Fruit fly (Drosophila melanogaster): ENCODE results near the gene Spn77Bc.
A peak's percentile ranks its signal among the peaks of the same experiment; 100 is the strongest.

Spn77Bc gene

dm6 chr3L:20347762-20348580 lies 5.5 kb downstream of the Spn77Bc start, which contains the start of the genes Rbbp5 and eRF1 (continued):
- TF ChIP-seq ewg (GFP tag; optimal IDR thresholded peaks at IDR 0.05), result peak; percentile 48
- TF ChIP-seq CG12659 (GFP tag; optimal IDR thresholded peaks at IDR 0.05), result peak; percentile 91
- no peak for TF ChIP-seq Drgx (GFP tag; IDR thresholded peaks at IDR 0.05)
- TF ChIP-seq pb (GFP tag; optimal IDR thresholded peaks at IDR 0.05), result no peak
- no peak for TF ChIP-seq dimm (GFP tag; IDR thresholded peaks at IDR 0.05)
- peak; percentile 66; the same call in 2 of the 3 replicates for TF ChIP-seq Optix (GFP tag; IDR thresholded peaks at IDR 0.05)
- TF ChIP-seq ci (GFP tag; IDR thresholded peaks at IDR 0.05), result no peak
- peak; percentile 85 for TF ChIP-seq zfh1 (GFP tag; IDR thresholded peaks at IDR 0.05)
- no peak for TF ChIP-seq Hr78 (GFP tag; optimal IDR thresholded peaks at IDR 0.05)
- TF ChIP-seq pita (GFP tag; optimal IDR thresholded peaks at IDR 0.05), result no peak
- no peak for TF ChIP-seq CG15073 (GFP tag; optimal IDR thresholded peaks at IDR 0.05)
- TF ChIP-seq crol (GFP tag; IDR thresholded peaks at IDR 0.05), result no peak
- peak; percentile 58 for TF ChIP-seq Fer2 (tag; optimal IDR thresholded peaks at IDR 0.05)
- TF ChIP-seq slou (GFP tag; optimal IDR thresholded peaks at IDR 0.05), result peak; percentile 74
- TF ChIP-seq CG14014 (GFP tag; IDR thresholded peaks at IDR 0.05), result peak; percentile 81
- TF ChIP-seq CG33213 (GFP tag; optimal IDR thresholded peaks at IDR 0.05), result peak; percentile 51
- no peak for TF ChIP-seq sqz (GFP tag; optimal IDR thresholded peaks at IDR 0.05)
- no peak for TF ChIP-seq abd-A (tag; optimal IDR thresholded peaks at IDR 0.05)
- no peak for TF ChIP-seq CG12071 (GFP tag; optimal IDR thresholded peaks at IDR 0.05)
- TF ChIP-seq Hr51 (GFP tag; optimal IDR thresholded peaks at IDR 0.05), result peak; percentile 39 to 68
- TF ChIP-seq CG13894 (tag; optimal IDR thresholded peaks at IDR 0.05), result peak; percentile 72
- peak; percentile 78 for TF ChIP-seq CG13775 (GFP tag; optimal IDR thresholded peaks at IDR 0.05)
- TF ChIP-seq CG5245 (GFP tag; optimal IDR thresholded peaks at IDR 0.05), result peak; percentile 52
- no peak for TF ChIP-seq CkIIα-i1 (GFP tag; IDR thresholded peaks at IDR 0.05)
- TF ChIP-seq cad (GFP tag; optimal IDR thresholded peaks at IDR 0.05), result no peak
- peak; percentile 81; the same call in 2 of the 3 replicates for TF ChIP-seq dysf (GFP tag; IDR thresholded peaks at IDR 0.05)
- no peak for TF ChIP-seq lov (optimal IDR thresholded peaks at IDR 0.05)
- TF ChIP-seq lov (GFP tag; IDR thresholded peaks at IDR 0.05), result peak; percentile 64; the same call in 2 of the 3 replicates
- TF ChIP-seq run (tag; optimal IDR thresholded peaks at IDR 0.05), result no peak
- peak; percentile 49 for TF ChIP-seq Bdp1 (GFP tag; optimal IDR thresholded peaks at IDR 0.05)
- TF ChIP-seq CG32767 (GFP tag; IDR thresholded peaks at IDR 0.05), result no peak
- no peak for TF ChIP-seq CG7987 (GFP tag; optimal IDR thresholded peaks at IDR 0.05)
- no peak for TF ChIP-seq CG17568 (GFP tag; optimal IDR thresholded peaks at IDR 0.05)
- TF ChIP-seq ab (GFP tag; optimal IDR thresholded peaks at IDR 0.05), result no peak
- TF ChIP-seq sima (GFP tag; optimal IDR thresholded peaks at IDR 0.05), result no peak
- peak; percentile 32 for TF ChIP-seq CG16863 (GFP tag; optimal IDR thresholded peaks at IDR 0.05)
- peak; percentile 77 for TF ChIP-seq dm (GFP tag; optimal IDR thresholded peaks at IDR 0.05)
- TF ChIP-seq chif (GFP tag; optimal IDR thresholded peaks at IDR 0.05), result peak; percentile 42 to 62
- peak; percentile 54 for TF ChIP-seq Mad (GFP tag; optimal IDR thresholded peaks at IDR 0.05)
- TF ChIP-seq dmrt11E (tag; optimal IDR thresholded peaks at IDR 0.05), result peak; percentile 71
- no peak for TF ChIP-seq kni (GFP tag; optimal IDR thresholded peaks at IDR 0.05)
- no peak for TF ChIP-seq CG6175 (GFP tag; IDR thresholded peaks at IDR 0.05)
- peak; percentile 16 for TF ChIP-seq CHES-1-like (GFP tag; optimal IDR thresholded peaks at IDR 0.05)
- TF ChIP-seq grau (tag; optimal IDR thresholded peaks at IDR 0.05), result peak; percentile 81
- TF ChIP-seq CG7556 (GFP tag; optimal IDR thresholded peaks at IDR 0.05), result peak; percentile 75
- no peak for TF ChIP-seq Mrtf (GFP tag; IDR thresholded peaks at IDR 0.05)
- TF ChIP-seq lab (GFP tag; optimal IDR thresholded peaks at IDR 0.05), result peak; percentile 74
- no peak for TF ChIP-seq CG10274 (GFP tag; optimal IDR thresholded peaks at IDR 0.05)
- TF ChIP-seq Ada2b (GFP tag; IDR thresholded peaks at IDR 0.05), result peak; percentile 57; the same call in 1 of the 2 replicates
- TF ChIP-seq Rfx (GFP tag; IDR thresholded peaks at IDR 0.05), result no peak; the same call in 1 of the 2 replicates
